Fruit fly (Drosophila melanogaster) whole organism, prepupa: ENCODE measurements around the gene FASN1.

Experiments
- CG6808 ChIP-seq: fragments of 200-800 bp; sonication (Bioruptor generic); optimal IDR thresholded peaks from 3 replicates; lab custom pipeline; 2017; ENCODE audit warnings: missing biosample characterization, missing genetic modification characterization, mild to moderate bottlenecking, moderate library complexity, missing genetic modification reagents
- Ets21C ChIP-seq: fragments of 200-800 bp; sonication (Bioruptor generic); optimal IDR thresholded peaks from 3 replicates; lab custom pipeline; 2016; ENCODE audit warnings: missing biosample characterization, missing genetic modification characterization
- esn ChIP-seq: fragments of 200-800 bp; sonication (Bioruptor generic); optimal IDR thresholded peaks from 2 replicates; lab custom pipeline; 2016; ENCODE audit warnings: missing biosample characterization, mild to moderate bottlenecking, missing genetic modification characterization, moderate library complexity

DNA sequence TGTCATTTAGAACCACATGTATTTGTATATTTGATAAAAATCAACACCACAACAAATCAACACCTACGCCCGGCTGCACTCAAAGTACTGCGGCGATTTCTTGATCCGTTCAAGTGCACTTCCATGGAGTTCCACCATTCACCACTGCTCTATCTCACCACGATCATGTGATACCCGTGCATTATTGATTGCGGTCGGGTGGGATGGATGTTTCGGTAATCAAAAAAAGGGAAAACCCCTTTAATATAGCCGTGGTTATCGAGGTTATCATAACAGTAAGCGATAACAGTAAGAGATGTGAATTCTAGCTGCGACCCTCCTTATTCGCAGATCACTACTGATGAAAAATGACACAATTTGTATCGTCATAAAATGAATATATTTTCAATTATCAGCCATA is 38.2 kb upstream of the FASN1 start, which contains the start of the genes CG17224 and CG17264:
- TF ChIP-seq esn (GFP tag; lab: Kevin White, UChicago) = no peak
- TF ChIP-seq CG6808 (GFP tag; lab: Kevin White, UChicago) = no peak
- no peak for TF ChIP-seq Ets21C (GFP tag; lab: Kevin White, UChicago)
